Worm (Caenorhabditis elegans) whole organism, L3 larva: ENCODE measurements around the gene asm-1.

ENCODE experiments used
- ama-1 ChIP-seq: fragments of 150-350 bp; optimal IDR thresholded peaks from 2 replicates; lab custom pipeline; 2018
- ceh-82 ChIP-seq: fragments of 150-350 bp; optimal IDR thresholded peaks from 2 replicates; lab custom pipeline; 2014; ENCODE audit warnings: missing biosample characterization, missing genetic modification characterization
- hmg-11 ChIP-seq: sonication (generic microtip); optimal IDR thresholded peaks from 2 replicates; lab custom pipeline; 2016; ENCODE audit warnings: missing genetic modification characterization, missing compliant biosample characterization
- lin-39 ChIP-seq: fragments of 150-350 bp; optimal IDR thresholded peaks from 2 replicates; lab custom pipeline; 2018; ENCODE audit warnings: missing biosample characterization, missing genetic modification reagents, missing genetic modification characterization
- mdl-1 ChIP-seq: fragments of 150-350 bp; optimal IDR thresholded peaks from 2 replicates; lab custom pipeline; 2014; ENCODE audit warnings: missing biosample characterization, missing genetic modification characterization
- nfya-1 ChIP-seq: sonication (generic microtip); optimal IDR thresholded peaks from 2 replicates; lab custom pipeline; 2017; ENCODE audit warnings: missing genetic modification characterization, mild to moderate bottlenecking, missing compliant biosample characterization, antibody characterized with exemption, moderate library complexity; ENCODE audit not compliant: insufficient read depth
- nhr-12 ChIP-seq: fragments of 150-350 bp; optimal IDR thresholded peaks from 2 replicates; lab custom pipeline; 2014; ENCODE audit warnings: missing biosample characterization, missing genetic modification characterization
- ztf-11 ChIP-seq: fragments of 150-350 bp; optimal IDR thresholded peaks from 2 replicates; lab custom pipeline; 2014; ENCODE audit warnings: missing biosample characterization, missing genetic modification characterization

- TF ChIP-seq ztf-11 (tag; lab: Kevin White, UChicago) (no peak), nhr-12 (tag; lab: Kevin White, UChicago) (no peak), ceh-82 (no peak), hmg-11 (no peak), mdl-1 (tag; lab: Kevin White, UChicago) (no peak), lin-39 (no peak), ama-1 (no peak), nfya-1 (tag; lab: Kevin White, UChicago) (no peak)
These were observed 22.4 kb upstream of the asm-1 start, which contains the start of gene pmp-2 for ce11 chrII:6887319-6888005.
